Fruit fly (Drosophila melanogaster): ENCODE measurements around the gene RpL30.
A peak's percentile ranks its signal among the peaks of the same experiment; 100 is the strongest.

Gene RpL30

dm6 chr2L:19035013-19035412, 25.9 kb upstream of the RpL30 start:
- TF ChIP-seq Eip78C (GFP tag) (no peak), Eip93F (GFP tag; optimal IDR thresholded peaks at IDR 0.05) (peak; percentile 37), Ets21C (GFP tag; optimal IDR thresholded peaks at IDR 0.05) (no peak), CG3032 (tag; optimal IDR thresholded peaks at IDR 0.05) (no peak), CG6792 (GFP tag; optimal IDR thresholded peaks at IDR 0.05) (no peak), svp (GFP tag) (peak; percentile 90)

dm6 chr2L:19034213-19034929, 25.3 kb upstream of the RpL30 start, which contains the start of the genes mib2 and CG31800:
Gene mib2 (plus strand): TSS chr2L:19034444.
Gene CG31800 (minus strand): TSS chr2L:19034576.
- peak; percentile 3 for TF ChIP-seq acj6 (GFP tag; optimal IDR thresholded peaks at IDR 0.05)
- TF ChIP-seq CG32006 (GFP tag; optimal IDR thresholded peaks at IDR 0.05), result no peak
- peak; percentile 52 for TF ChIP-seq Eip78C (GFP tag)
- peak; percentile 16 for TF ChIP-seq achi (GFP tag; optimal IDR thresholded peaks at IDR 0.05)
- TF ChIP-seq CG6808 (GFP tag; optimal IDR thresholded peaks at IDR 0.05), result peak; percentile 13
- no peak for TF ChIP-seq net (GFP tag; optimal IDR thresholded peaks at IDR 0.05)
- TF ChIP-seq esn (GFP tag; optimal IDR thresholded peaks at IDR 0.05), result peak; percentile 21
- no peak for TF ChIP-seq CG16779 (tag; optimal IDR thresholded peaks at IDR 0.05)
- no peak for TF ChIP-seq Ets96B (tag; optimal IDR thresholded peaks at IDR 0.05)
- TF ChIP-seq dsx (GFP tag; optimal IDR thresholded peaks at IDR 0.05; ENCODE audit: poor library complexity, severe bottlenecking), result peak; percentile 58
- peak; percentile 71 for TF ChIP-seq svp (GFP tag)
- no peak for TF ChIP-seq Hr4 (GFP tag; optimal IDR thresholded peaks at IDR 0.05)
- TF ChIP-seq fkh (GFP tag; optimal IDR thresholded peaks at IDR 0.05), result peak; percentile 36

dm6 chr2L:19033288-19033687, 24.2 kb upstream of the RpL30 start, which contains the start of gene hook:
Gene hook (minus strand): TSS chr2L:19033498.
- no peak for TF ChIP-seq net (GFP tag; optimal IDR thresholded peaks at IDR 0.05)
- TF ChIP-seq Hr39 (GFP tag; optimal IDR thresholded peaks at IDR 0.05), result no peak
- TF ChIP-seq acj6 (GFP tag; optimal IDR thresholded peaks at IDR 0.05), result no peak
- TF ChIP-seq CG3032 (tag; optimal IDR thresholded peaks at IDR 0.05), result no peak
- no peak for TF ChIP-seq Eip75B (GFP tag; optimal IDR thresholded peaks at IDR 0.05)

dm6 chr2L:19027246-19027886, 18.3 kb upstream of the RpL30 start, which contains the start of gene Sidpn:
Gene Sidpn (plus strand): TSS chr2L:19027710.
- TF ChIP-seq fd59A (GFP tag; optimal IDR thresholded peaks at IDR 0.05), result no peak
- no peak for TF ChIP-seq CG10669 (GFP tag; optimal IDR thresholded peaks at IDR 0.05)
- no peak for TF ChIP-seq CG3032 (tag; optimal IDR thresholded peaks at IDR 0.05)
- TF ChIP-seq CG11294 (GFP tag; IDR thresholded peaks at IDR 0.05), result no peak
- no peak for TF ChIP-seq spab (GFP tag; optimal IDR thresholded peaks at IDR 0.05)
- no peak for TF ChIP-seq Ets96B (tag; optimal IDR thresholded peaks at IDR 0.05)
- no peak for TF ChIP-seq CG6276 (GFP tag; optimal IDR thresholded peaks at IDR 0.05)
- no peak for TF ChIP-seq CG10631 (GFP tag; optimal IDR thresholded peaks at IDR 0.05)
- no peak for TF ChIP-seq Met (GFP tag; optimal IDR thresholded peaks at IDR 0.05)
- TF ChIP-seq acj6 (GFP tag; optimal IDR thresholded peaks at IDR 0.05), result no peak
- no peak for TF ChIP-seq Sox14 (GFP tag; optimal IDR thresholded peaks at IDR 0.05)
- TF ChIP-seq CG6854 (GFP tag; optimal IDR thresholded peaks at IDR 0.05), result no peak
- TF ChIP-seq svp (GFP tag), result no peak
- TF ChIP-seq CG6808 (GFP tag; optimal IDR thresholded peaks at IDR 0.05), result no peak
- TF ChIP-seq CG32006 (GFP tag; optimal IDR thresholded peaks at IDR 0.05), result no peak
- no peak for TF ChIP-seq CG3919 (GFP tag; optimal IDR thresholded peaks at IDR 0.05)
- TF ChIP-seq esn (GFP tag; optimal IDR thresholded peaks at IDR 0.05), result no peak
- no peak for TF ChIP-seq CG6792 (GFP tag; optimal IDR thresholded peaks at IDR 0.05)
- TF ChIP-seq CG34406 (GFP tag; optimal IDR thresholded peaks at IDR 0.05), result no peak
- no peak for TF ChIP-seq Gug (GFP tag; IDR thresholded peaks at IDR 0.05)
